Fruit fly (Drosophila melanogaster): ENCODE measurements around the gene whe.

whe gene

dm6 chrX:21387695-21388094 is 14.9 kb downstream of the whe start, which contains the start of gene Ddx56 (continued):
- TF ChIP-seq CG34224 (GFP tag; IDR thresholded peaks at IDR 0.05; ENCODE audit: partially characterized antibody), result peak; percentile 55; the same call in 2 of the 3 replicates
- TF ChIP-seq CG16813 (GFP tag; IDR thresholded peaks at IDR 0.05; ENCODE audit: partially characterized antibody), result peak; percentile 50; the same call in 2 of the 3 replicates
- TF ChIP-seq Dll (GFP tag; IDR thresholded peaks at IDR 0.05; ENCODE audit: partially characterized antibody), result peak; percentile 68

dm6 chrX:21378344-21378882 is 24.2 kb downstream of the whe start:
- TF ChIP-seq sens (GFP tag), result peak; percentile 2
- peak in 1 of 3 experiments; percentile 49 for TF ChIP-seq Stat92E (GFP tag; optimal IDR thresholded peaks at IDR 0.05)
- no peak for TF ChIP-seq prd (optimal IDR thresholded peaks at IDR 0.05)
- TF ChIP-seq prd (GFP tag; IDR thresholded peaks at IDR 0.05), result no peak

dm6 chrX:21375595-21376047 is 27.0 kb downstream of the whe start:
- no peak for TF ChIP-seq tup (GFP tag; optimal IDR thresholded peaks at IDR 0.05)
- peak; percentile 2 for TF ChIP-seq CG3995 (GFP tag; optimal IDR thresholded peaks at IDR 0.05)
- TF ChIP-seq chn (GFP tag; optimal IDR thresholded peaks at IDR 0.05), result no peak
- no peak for TF ChIP-seq Scr (GFP tag; IDR thresholded peaks at IDR 0.05; ENCODE audit: partially characterized antibody)
- TF ChIP-seq CG10979 (tag; optimal IDR thresholded peaks at IDR 0.05), result peak; percentile 24
- no peak for TF ChIP-seq CG8359 (GFP tag; optimal IDR thresholded peaks at IDR 0.05; ENCODE audit: borderline replicate concordance)
- TF ChIP-seq CG18619 (GFP tag; optimal IDR thresholded peaks at IDR 0.05), result peak; percentile 43
- TF ChIP-seq CG11695 (GFP tag; IDR thresholded peaks at IDR 0.05), result 0 out of 3 replicates have a peak, but pooled peaks have one; percentile 18
- TF ChIP-seq CG32767 (GFP tag; IDR thresholded peaks at IDR 0.05), result no peak
- TF ChIP-seq slbo (GFP tag; IDR thresholded peaks at IDR 0.05), result peak; percentile 63
- no peak for TF ChIP-seq oc (tag; optimal IDR thresholded peaks at IDR 0.05)
- TF ChIP-seq Bdp1 (GFP tag; optimal IDR thresholded peaks at IDR 0.05), result no peak
- TF ChIP-seq ftz-f1 (GFP tag; optimal IDR thresholded peaks at IDR 0.05), result no peak
- no peak for TF ChIP-seq CG14710 (tag; optimal IDR thresholded peaks at IDR 0.05)
- TF ChIP-seq Deaf1 (tag; optimal IDR thresholded peaks at IDR 0.05), result peak; percentile 56
- no peak for TF ChIP-seq NK7.1 (GFP tag; optimal IDR thresholded peaks at IDR 0.05)
- no peak for TF ChIP-seq CG10431 (GFP tag; optimal IDR thresholded peaks at IDR 0.05)
- TF ChIP-seq fd3F (GFP tag; optimal IDR thresholded peaks at IDR 0.05), result peak; percentile 1
- no peak for TF ChIP-seq CG11085 (GFP tag; IDR thresholded peaks at IDR 0.05)
- no peak for TF ChIP-seq CG8281 (tag; optimal IDR thresholded peaks at IDR 0.05)
- TF ChIP-seq bcd (GFP tag; optimal IDR thresholded peaks at IDR 0.05), result peak; percentile 37
- TF ChIP-seq dpn (GFP tag; optimal IDR thresholded peaks at IDR 0.05), result peak in 1 of 2 experiments; percentile 21
- TF ChIP-seq Pdp1 (GFP tag; optimal IDR thresholded peaks at IDR 0.05), result peak in 1 of 2 experiments; percentile 99
- TF ChIP-seq Gug (GFP tag; IDR thresholded peaks at IDR 0.05), result peak; percentile 36; the same call in 1 of the 4 replicates
- no peak for TF ChIP-seq Dip3 (GFP tag; optimal IDR thresholded peaks at IDR 0.05)
- TF ChIP-seq CG12391 (tag; optimal IDR thresholded peaks at IDR 0.05), result peak; percentile 37
- peak; percentile 47; the same call in 1 of the 2 replicates for TF ChIP-seq lmd (GFP tag; IDR thresholded peaks at IDR 0.05)
- no peak for TF ChIP-seq btn (GFP tag; optimal IDR thresholded peaks at IDR 0.05)
- no peak for TF ChIP-seq BEAF-32 (GFP tag; optimal IDR thresholded peaks at IDR 0.05)
- no peak for TF ChIP-seq CG6272 (GFP tag; IDR thresholded peaks at IDR 0.05)
- peak; percentile 52 for TF ChIP-seq HHEX (GFP tag; optimal IDR thresholded peaks at IDR 0.05)
- no peak for TF ChIP-seq usp (GFP tag; optimal IDR thresholded peaks at IDR 0.05)
- TF ChIP-seq CG11560 (tag; IDR thresholded peaks at IDR 0.05), result no peak
- TF ChIP-seq tap (tag; optimal IDR thresholded peaks at IDR 0.05), result peak; percentile 3
- TF ChIP-seq CG13296 (GFP tag; optimal IDR thresholded peaks at IDR 0.05), result peak; percentile 60
- peak; percentile 36 for TF ChIP-seq CG4424 (GFP tag; optimal IDR thresholded peaks at IDR 0.05)
- no peak for TF ChIP-seq Dref (GFP tag; IDR thresholded peaks at IDR 0.05)
- TF ChIP-seq cg (GFP tag; optimal IDR thresholded peaks at IDR 0.05), result no peak
- TF ChIP-seq CG11504 (tag; optimal IDR thresholded peaks at IDR 0.05), result peak; percentile 69

Measured in whole organism, embryonic.